Worm (Caenorhabditis elegans) whole organism, young adult: ENCODE data around the gene Y57A10A.31.

Experiments
- gei-17 ChIP-seq: fragments of 200-800 bp; sonication (Bioruptor generic); optimal IDR thresholded peaks from 2 replicates; lab custom pipeline; 2018; ENCODE audit warnings: mild to moderate bottlenecking, missing genetic modification characterization, missing compliant biosample characterization
- pha-4 ChIP-seq: fragments of 150-350 bp; sonication (generic microtip); optimal IDR thresholded peaks from 2 replicates; lab custom pipeline; 2014; ENCODE audit warnings: missing biosample characterization, missing genetic modification reagents, missing genetic modification characterization
- snpc-4 ChIP-seq, 5 experiments: fragments of 150-350 bp in 1 of 5; sonication (generic microtip) in 4 of 5; optimal IDR thresholded peaks; 2 replicates each; lab custom pipeline; 2014 to 2018; ENCODE audit warnings: missing genetic modification characterization in 5 of 5, missing biosample characterization in 3 of 5, antibody characterized with exemption in 2 of 5, mild to moderate bottlenecking in 2 of 5, missing compliant biosample characterization in 2 of 5, missing genotype in 2 of 5, moderate library complexity in 2 of 5, missing genetic modification reagents in 1 of 5
- unc-62 ChIP-seq: fragments of 150-350 bp; optimal IDR thresholded peaks from 2 replicates; lab custom pipeline; 2014; ENCODE audit warnings: missing biosample characterization, missing genetic modification reagents, missing genetic modification characterization

- TF ChIP-seq snpc-4 (GFP tag; optimal IDR thresholded peaks at IDR 0.05; lab: Kevin White, UChicago) (no peak), snpc-4 (tag; optimal IDR thresholded peaks at IDR 0.05; lab: Kevin White, UChicago) (no peak), unc-62 (GFP tag; lab: Kevin White, UChicago) (no peak), gei-17 (GFP tag; lab: Kevin White, UChicago) (no peak), pha-4 (tag; lab: Kevin White, UChicago) (no peak)
Measured at ce11 chrII:12262567-12262966, 26.6 kb upstream of the Y57A10A.31 start.
